Worm (Caenorhabditis elegans): ENCODE measurements around the gene C17A2.4.

Gene C17A2.4

ce11 chrII:3805518-3805917, 34.1 kb upstream of the C17A2.4 start:
- TF ChIP-seq pros-1 (tag; optimal IDR thresholded peaks at IDR 0.05): no peak
- TF ChIP-seq fax-1 (tag; optimal IDR thresholded peaks at IDR 0.05): no peak
- TF ChIP-seq odd-2 (tag; optimal IDR thresholded peaks at IDR 0.05): no peak

- TF ChIP-seq lim-6 (tag; optimal IDR thresholded peaks at IDR 0.05) (no peak), ttx-3 (tag; optimal IDR thresholded peaks at IDR 0.05) (no peak), unc-55 (GFP tag; optimal IDR thresholded peaks at IDR 0.05) (no peak), ceh-31 (tag; optimal IDR thresholded peaks at IDR 0.05) (no peak), fax-1 (tag; optimal IDR thresholded peaks at IDR 0.05) (no peak), ahr-1 (tag; optimal IDR thresholded peaks at IDR 0.05) (no peak), nfya-1 (tag; optimal IDR thresholded peaks at IDR 0.05) (no peak), hlh-8 (tag; optimal IDR thresholded peaks at IDR 0.05) (no peak), lin-11 (tag; optimal IDR thresholded peaks at IDR 0.05) (no peak), hlh-15 (tag; optimal IDR thresholded peaks at IDR 0.05) (no peak), elt-4 (tag; optimal IDR thresholded peaks at IDR 0.05) (no peak)
Observed at ce11 chrII:3806964-3807363, 32.7 kb upstream of the C17A2.4 start, which contains the start of gene F54D10.4. TSS of gene F54D10.4 (minus strand) at chrII:3807064.

DNA sequence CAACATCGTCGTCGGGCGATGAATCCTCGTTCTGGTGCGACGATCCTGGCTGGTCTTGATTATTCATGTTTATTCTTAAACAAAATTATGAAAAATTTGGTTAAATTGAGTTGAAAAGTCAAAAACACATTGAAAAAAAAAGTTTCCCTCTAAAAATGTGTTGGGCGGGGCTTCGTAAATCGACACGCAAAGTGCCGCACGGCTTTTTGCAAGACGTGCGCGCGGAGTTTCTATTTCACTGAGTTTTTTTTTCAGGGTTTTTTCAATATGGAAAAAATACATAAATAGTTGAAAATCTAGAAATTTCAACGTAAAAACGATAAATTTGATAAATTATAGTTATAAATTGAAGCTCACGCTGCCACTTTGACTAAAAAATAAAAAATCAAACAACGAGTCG, 31.6 kb upstream of the C17A2.4 start, which contains the start of gene F54D10.5:
TSS of gene F54D10.5 (minus strand) at position 74 of the 400 bp plus-strand sequence.
- TF ChIP-seq unc-86 (tag; optimal IDR thresholded peaks at IDR 0.05) (peak; percentile 45), ahr-1 (tag; optimal IDR thresholded peaks at IDR 0.05) (no peak), ceh-2 (tag; optimal IDR thresholded peaks at IDR 0.05) (no peak), pax-1 (tag; optimal IDR thresholded peaks at IDR 0.05) (peak; percentile 30), unc-42 (tag; optimal IDR thresholded peaks at IDR 0.05) (peak; percentile 6), hlh-30 (tag; optimal IDR thresholded peaks at IDR 0.05; ENCODE audit: insufficient read depth) (no peak), tbx-7 (tag; optimal IDR thresholded peaks at IDR 0.05) (no peak), pqm-1 (tag; optimal IDR thresholded peaks at IDR 0.05) (no peak), ceh-22 (tag; optimal IDR thresholded peaks at IDR 0.05) (no peak), nfya-1 (tag; optimal IDR thresholded peaks at IDR 0.05) (peak; percentile 70), ceh-18 (tag; optimal IDR thresholded peaks at IDR 0.05) (peak; percentile 32), tbx-2 (tag; optimal IDR thresholded peaks at IDR 0.05) (peak; percentile 74), sox-2 (GFP tag; IDR thresholded peaks at IDR 0.05) (no peak), K02D7.2 (tag; optimal IDR thresholded peaks at IDR 0.05) (peak; percentile 45), K09A11.1 (tag; optimal IDR thresholded peaks at IDR 0.05; ENCODE audit: insufficient read depth) (peak; percentile 32), pag-3 (tag; optimal IDR thresholded peaks at IDR 0.05; ENCODE audit: borderline replicate concordance) (no peak), ceh-30 (tag; optimal IDR thresholded peaks at IDR 0.05) (no peak), syd-9 (tag; optimal IDR thresholded peaks at IDR 0.05) (no peak), ceh-6 (GFP tag; optimal IDR thresholded peaks at IDR 0.05) (no peak), ceh-31 (tag; optimal IDR thresholded peaks at IDR 0.05) (peak; percentile 53), fkh-10 (GFP tag; optimal IDR thresholded peaks at IDR 0.05) (no peak), madf-2 (tag; optimal IDR thresholded peaks at IDR 0.05) (no peak), elt-4 (tag; optimal IDR thresholded peaks at IDR 0.05) (no peak), T23F11.4 (GFP tag; optimal IDR thresholded peaks at IDR 0.05) (no peak), pros-1 (tag; optimal IDR thresholded peaks at IDR 0.05) (no peak), ama-1 (optimal IDR thresholded peaks at IDR 0.05) (no peak), fkh-6 (tag; optimal IDR thresholded peaks at IDR 0.05) (no peak), elt-2 (tag; optimal IDR thresholded peaks at IDR 0.05) (peak; percentile 78), C38D4.7 (GFP tag; optimal IDR thresholded peaks at IDR 0.05) (no peak), sox-4 (tag; optimal IDR thresholded peaks at IDR 0.05) (peak; percentile 4), ttx-3 (tag; optimal IDR thresholded peaks at IDR 0.05) (peak; percentile 36), gmeb-2 (tag; optimal IDR thresholded peaks at IDR 0.05) (no peak)
